Worm (Caenorhabditis elegans) whole organism, L4 larva: ENCODE data around the gene hpo-12.

Source experiments
- Y5F2A.4 ChIP-seq: fragments of 200-800 bp; sonication (Bioruptor generic); optimal IDR thresholded peaks from 2 replicates; lab custom pipeline; 2018; ENCODE audit warnings: mild to moderate bottlenecking, missing genetic modification characterization, missing compliant biosample characterization
- aha-1 ChIP-seq: fragments of 150-350 bp; peaks from one replicate; lab custom pipeline; 2014; ENCODE audit warnings: missing biosample characterization, missing genetic modification characterization
- ctbp-1 ChIP-seq: fragments of 200-800 bp; sonication (Bioruptor generic); IDR thresholded peaks from 2 replicates; pipeline ENCODE4 v1.3.6; 2022; ENCODE audit warnings: missing genetic modification reagents, missing genetic modification characterization, missing compliant biosample characterization
- daf-12 ChIP-seq: fragments of 150-350 bp; optimal IDR thresholded peaks from 2 replicates; lab custom pipeline; 2014; ENCODE audit warnings: missing biosample characterization, missing genetic modification reagents, missing genetic modification characterization
- daf-16 ChIP-seq, 3 experiments: sonication (generic microtip); optimal IDR thresholded peaks; 2 replicates each; lab custom pipeline; 2016 to 2017; ENCODE audit warnings: missing genetic modification characterization in 3 of 3, missing genetic modification reagents in 3 of 3, mild to moderate bottlenecking in 2 of 3, missing compliant biosample characterization in 2 of 3, missing biosample characterization in 1 of 3, moderate library complexity in 1 of 3
- daf-8 ChIP-seq: fragments of 200-800 bp; sonication (Bioruptor generic); IDR thresholded peaks from 2 replicates; pipeline ENCODE4 v1.3.6; 2022; ENCODE audit warnings: missing genetic modification characterization, missing compliant biosample characterization
- dmd-6 ChIP-seq: fragments of 200-800 bp; sonication (Bioruptor generic); IDR thresholded peaks from 2 replicates; pipeline ENCODE4 v1.3.6; 2022; ENCODE audit warnings: missing genetic modification reagents, missing genetic modification characterization, missing compliant biosample characterization
- dve-1 ChIP-seq: sonication (generic microtip); optimal IDR thresholded peaks from 2 replicates; lab custom pipeline; 2017; ENCODE audit warnings: antibody characterized with exemption, mild to moderate bottlenecking, missing genetic modification characterization, missing compliant biosample characterization; ENCODE audit not compliant: insufficient read depth
- egl-43 ChIP-seq: fragments of 200-800 bp; sonication (Bioruptor generic); IDR thresholded peaks from 2 replicates; pipeline ENCODE4 v1.3.6; 2022; ENCODE audit warnings: missing genetic modification reagents, missing genetic modification characterization, missing compliant biosample characterization
- hif-1 ChIP-seq, 2 experiments: sonication (generic microtip); optimal IDR thresholded peaks; 2 replicates each; lab custom pipeline; 2016 to 2017; ENCODE audit warnings: missing compliant biosample characterization in 2 of 2, missing genetic modification characterization in 2 of 2, missing genetic modification reagents in 2 of 2, missing genotype in 2 of 2, mild to moderate bottlenecking in 1 of 2
- hlh-11 ChIP-seq: fragments of 200-800 bp; sonication (Bioruptor generic); optimal IDR thresholded peaks from 2 replicates; lab custom pipeline; 2018; ENCODE audit warnings: mild to moderate bottlenecking, missing genetic modification characterization, missing compliant biosample characterization
- lim-7 ChIP-seq: fragments of 200-800 bp; sonication (Bioruptor generic); IDR thresholded peaks from 2 replicates; pipeline ENCODE4 v1.3.6; 2022; ENCODE audit warnings: missing genetic modification characterization, missing compliant biosample characterization
- lin-13 ChIP-seq: fragments of 150-350 bp; optimal IDR thresholded peaks from 2 replicates; lab custom pipeline; 2014; ENCODE audit warnings: missing biosample characterization, missing genetic modification reagents, missing genetic modification characterization
- lin-29 ChIP-seq: fragments of 200-800 bp; sonication (Bioruptor generic); IDR thresholded peaks from 2 replicates; pipeline ENCODE4 v1.3.6; 2022; ENCODE audit warnings: missing genetic modification reagents, missing genetic modification characterization, missing compliant biosample characterization
- lin-38 ChIP-seq: fragments of 200-800 bp; sonication (Bioruptor generic); IDR thresholded peaks from 2 replicates; pipeline ENCODE4 v1.3.6; 2022; ENCODE audit warnings: missing genetic modification reagents, missing genetic modification characterization, missing compliant biosample characterization
- mdl-1 ChIP-seq, 2 experiments: fragments of 150-350 bp in 1 of 2; sonication (generic microtip) in 1 of 2; optimal IDR thresholded peaks; 2 replicates each; lab custom pipeline; 2014 to 2017; ENCODE audit warnings: missing biosample characterization in 2 of 2, missing genetic modification characterization in 2 of 2
- mes-2 ChIP-seq: sonication (generic microtip); optimal IDR thresholded peaks from 2 replicates; lab custom pipeline; 2016; ENCODE audit warnings: missing genotype, mild to moderate bottlenecking, missing genetic modification characterization, missing compliant biosample characterization; ENCODE audit not compliant: poor library complexity, severe bottlenecking
- nhr-11 ChIP-seq: fragments of 150-350 bp; optimal IDR thresholded peaks from 2 replicates; lab custom pipeline; 2014; ENCODE audit warnings: missing biosample characterization, missing genetic modification characterization
- nhr-237 ChIP-seq: sonication (generic microtip); optimal IDR thresholded peaks from 2 replicates; lab custom pipeline; 2017; ENCODE audit warnings: missing biosample characterization, missing genetic modification characterization
- nhr-28 ChIP-seq: fragments of 150-350 bp; optimal IDR thresholded peaks from 2 replicates; lab custom pipeline; 2014; ENCODE audit warnings: missing biosample characterization, missing genetic modification characterization
- nhr-42 ChIP-seq: fragments of 200-800 bp; sonication (Bioruptor generic); IDR thresholded peaks from 2 replicates; pipeline ENCODE4 v1.3.6; 2022; ENCODE audit warnings: missing genetic modification characterization, missing compliant biosample characterization
- nhr-48 ChIP-seq: sonication (generic microtip); optimal IDR thresholded peaks from 2 replicates; lab custom pipeline; 2016; ENCODE audit warnings: mild to moderate bottlenecking, missing genetic modification characterization, missing compliant biosample characterization
- nhr-6 ChIP-seq: fragments of 150-350 bp; optimal IDR thresholded peaks from 2 replicates; lab custom pipeline; 2014; ENCODE audit warnings: missing biosample characterization, missing genetic modification characterization
- nhr-76 ChIP-seq: fragments of 150-350 bp; optimal IDR thresholded peaks from 2 replicates; lab custom pipeline; 2014; ENCODE audit warnings: missing biosample characterization, missing genetic modification characterization
- php-3 ChIP-seq: fragments of 200-800 bp; sonication (Bioruptor generic); IDR thresholded peaks from 2 replicates; pipeline ENCODE4 v1.3.6; 2022; ENCODE audit warnings: missing genetic modification reagents, missing genetic modification characterization, missing compliant biosample characterization
- pqm-1 ChIP-seq: sonication (generic microtip); optimal IDR thresholded peaks from 2 replicates; lab custom pipeline; 2017; ENCODE audit warnings: missing biosample characterization, missing genetic modification characterization
- set-16 ChIP-seq: fragments of 200-800 bp; sonication (Bioruptor generic); IDR thresholded peaks from 2 replicates; pipeline ENCODE4 v1.3.6; 2022; ENCODE audit warnings: missing genetic modification reagents, missing genetic modification characterization, missing compliant biosample characterization
- snpc-1.2 ChIP-seq: fragments of 200-800 bp; sonication (Bioruptor generic); IDR thresholded peaks from 2 replicates; pipeline ENCODE4 v1.3.6; 2022; ENCODE audit warnings: missing genetic modification reagents, missing genetic modification characterization, missing compliant biosample characterization
- unc-62 ChIP-seq, 3 experiments: fragments of 150-350 bp in 1 of 3; sonication (generic microtip); optimal IDR thresholded peaks in 2 of 3; peaks in 1 of 3; 1 replicate in 1 of 3; 2 replicates in 2 of 3; lab custom pipeline; 2014 to 2017; ENCODE audit warnings: missing biosample characterization in 3 of 3, missing genetic modification characterization in 3 of 3, missing genetic modification reagents in 3 of 3, missing genotype in 1 of 3
- vab-7 ChIP-seq: fragments of 200-800 bp; sonication (Bioruptor generic); IDR thresholded peaks from 2 replicates; pipeline ENCODE4 v1.3.6; 2022; ENCODE audit warnings: missing genetic modification reagents, missing genetic modification characterization, missing compliant biosample characterization
- zfp-2 ChIP-seq: sonication (generic microtip); optimal IDR thresholded peaks from 2 replicates; lab custom pipeline; 2016; ENCODE audit warnings: mild to moderate bottlenecking, missing genetic modification characterization, missing compliant biosample characterization
- zfp-3 ChIP-seq: fragments of 200-800 bp; sonication (Bioruptor generic); conservative IDR thresholded peaks from 2 replicates; pipeline ENCODE4 v1.3.6; 2022; ENCODE audit warnings: missing genetic modification reagents, missing genetic modification characterization, missing compliant biosample characterization
- zip-2 ChIP-seq: fragments of 150-350 bp; optimal IDR thresholded peaks from 2 replicates; lab custom pipeline; 2014; ENCODE audit warnings: missing biosample characterization, missing genetic modification characterization

hpo-12 gene

DNA sequence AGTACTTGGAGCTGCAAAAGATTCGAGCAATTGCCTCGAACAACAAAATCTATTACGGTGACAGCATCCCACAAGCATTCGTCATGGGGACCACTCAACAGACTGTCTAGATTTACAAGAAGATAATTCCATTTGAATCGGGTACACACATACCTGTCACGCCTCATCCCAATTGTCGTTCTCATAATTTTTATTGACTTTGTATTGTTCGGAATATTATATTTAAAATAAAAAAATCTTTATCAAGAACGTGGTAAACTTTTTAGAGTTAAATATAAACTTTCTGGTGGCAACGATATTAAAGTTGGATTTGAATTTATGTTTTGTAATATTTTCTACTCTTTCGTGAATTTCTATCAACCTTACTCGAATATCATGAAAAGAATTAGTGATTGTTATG lies 6.2 kb downstream of the hpo-12 start, which contains the start of gene C42C1.9:
TSS of gene C42C1.9 (plus strand) at position 301 of the 400 bp plus-strand sequence.
- TF ChIP-seq nhr-48 (tag; lab: Kevin White, UChicago): no peak

- no peak for TF ChIP-seq daf-8 (GFP tag; lab: Robert Waterston, UW)
- TF ChIP-seq nhr-28: no peak
- no peak for TF ChIP-seq lin-29 (GFP tag; lab: Robert Waterston, UW)
- no peak for TF ChIP-seq unc-62 (GFP tag; optimal IDR thresholded peaks at IDR 0.05 in 1 of 2; lab: Kevin White, UChicago)
- no peak for TF ChIP-seq unc-62 (tag; optimal IDR thresholded peaks at IDR 0.05; lab: Kevin White, UChicago)
- no peak for TF ChIP-seq nhr-237 (tag; lab: Kevin White, UChicago)
- no peak for TF ChIP-seq nhr-11 (tag; lab: Kevin White, UChicago)
- no peak for TF ChIP-seq snpc-1.2
- no peak for TF ChIP-seq Y5F2A.4 (GFP tag; lab: Kevin White, UChicago)
- no peak for TF ChIP-seq dmd-6 (GFP tag; lab: Robert Waterston, UW)
- TF ChIP-seq mes-2: no peak
Observed at ce11 chrIV:12290744-12291143, 7.8 kb downstream of the hpo-12 start, which contains the start of gene C42C1.8. Gene C42C1.8, plus strand, starts transcription at chrIV:12291044.

DNA sequence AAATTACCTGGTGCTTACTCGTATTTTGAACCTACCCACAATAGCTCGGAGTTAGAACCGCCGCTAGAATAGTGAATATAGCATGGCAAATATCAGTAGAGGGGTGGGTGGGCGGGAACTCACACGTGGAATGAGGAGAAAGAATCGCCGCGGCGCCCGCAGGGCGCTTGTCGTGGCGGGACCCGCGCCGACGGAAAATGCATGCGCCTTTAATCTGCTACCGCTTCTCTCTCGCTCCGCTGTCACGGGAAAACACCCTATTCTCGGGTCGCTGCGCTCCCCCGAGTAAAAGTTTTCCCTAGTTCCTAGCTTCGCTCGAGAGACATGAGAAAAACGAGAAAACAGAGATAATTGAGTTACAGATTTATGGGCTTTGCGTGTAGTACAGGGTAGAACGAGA lies 11.8 kb downstream of the hpo-12 start:
- TF ChIP-seq lin-38 (GFP tag; lab: Robert Waterston, UW): peak; percentile 23; the same call in 1 of the 2 replicates
- TF ChIP-seq egl-43: peak; percentile 46; the same call in 1 of the 2 replicates
- peak; percentile 89 for TF ChIP-seq set-16

- TF ChIP-seq nhr-6 (tag; lab: Kevin White, UChicago) (no peak), aha-1 (tag; lab: Kevin White, UChicago) (peak; percentile 4)
Observed at ce11 chrIV:12301161-12301560, 18.2 kb downstream of the hpo-12 start, which contains the start of gene oac-59. Gene oac-59, minus strand, starts transcription at chrIV:12301261.

- peak; percentile 89 for TF ChIP-seq pqm-1 (tag; lab: Kevin White, UChicago)
- peak; percentile 54 for TF ChIP-seq dve-1 (tag; lab: Kevin White, UChicago)
- TF ChIP-seq daf-16 (GFP tag; optimal IDR thresholded peaks at IDR 0.05; lab: Kevin White, UChicago): no peak
- peak; percentile 48 for TF ChIP-seq daf-16 (tag; optimal IDR thresholded peaks at IDR 0.05; lab: Kevin White, UChicago)
- no peak for TF ChIP-seq zfp-3 (GFP tag; lab: Robert Waterston, UW)
- TF ChIP-seq hlh-11 (tag; lab: Kevin White, UChicago): peak; percentile 20
- peak; percentile 66 for TF ChIP-seq php-3 (GFP tag; lab: Robert Waterston, UW)
- TF ChIP-seq nhr-42 (GFP tag; lab: Robert Waterston, UW): no peak
- peak; percentile 76 for TF ChIP-seq nhr-28
- TF ChIP-seq mdl-1 (tag; optimal IDR thresholded peaks at IDR 0.05; lab: Kevin White, UChicago): no peak
Observed at ce11 chrIV:12302885-12303284, 19.9 kb downstream of the hpo-12 start.

DNA sequence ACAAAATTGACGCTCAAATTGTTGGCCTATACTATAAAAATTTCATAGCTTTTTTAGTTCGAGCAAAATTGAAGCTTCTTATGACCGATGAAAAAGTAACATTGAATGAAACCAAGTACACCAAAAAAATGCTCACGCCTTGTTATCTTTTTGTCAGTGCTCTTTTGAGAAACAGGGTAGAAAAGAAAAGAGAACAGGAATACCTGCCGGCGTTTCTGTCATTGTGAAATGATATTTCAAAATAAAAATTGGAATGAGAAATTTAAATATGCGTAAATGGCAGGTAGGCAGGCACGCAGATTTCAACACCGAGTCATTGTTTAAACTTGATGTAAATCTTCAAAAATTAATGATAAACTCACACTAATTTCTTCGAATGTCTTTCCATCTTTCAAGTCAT lies 21.8 kb downstream of the hpo-12 start:
- TF ChIP-seq daf-12 (no peak), hif-1 (tag; optimal IDR thresholded peaks at IDR 0.05; lab: Kevin White, UChicago) (no peak), zfp-2 (tag; lab: Kevin White, UChicago) (no peak), lim-7 (GFP tag; lab: Robert Waterston, UW) (no peak), lin-13 (no peak), zip-2 (no peak), vab-7 (GFP tag; lab: Robert Waterston, UW) (no peak), ctbp-1 (GFP tag; lab: Robert Waterston, UW) (no peak), dmd-6 (GFP tag; lab: Robert Waterston, UW) (peak; percentile 41; the same call in 1 of the 2 replicates), daf-16 (GFP tag; optimal IDR thresholded peaks at IDR 0.05; lab: Kevin White, UChicago) (no peak), daf-16 (tag; optimal IDR thresholded peaks at IDR 0.05; lab: Kevin White, UChicago) (peak; percentile 13), nhr-6 (tag; lab: Kevin White, UChicago) (no peak), dve-1 (tag; lab: Kevin White, UChicago) (peak; percentile 17), nhr-76 (no peak)
